Fruit fly (Drosophila melanogaster) whole organism: ENCODE results near the gene CG43897.

Experiments
- CG8478 ChIP-seq: fragments of >200 bp; optimal IDR thresholded peaks from 2 replicates; lab custom pipeline; 2018; ENCODE audit warnings: inconsistent platforms
- Dll ChIP-seq: fragments of >200 bp; optimal IDR thresholded peaks from 2 replicates; lab custom pipeline; 2017
- EcR ChIP-seq, 2 experiments: fragments of >200 bp; optimal IDR thresholded peaks; 2 replicates each; lab custom pipeline; 2017; ENCODE audit warnings: missing biosample characterization in 2 of 2, missing genetic modification characterization in 2 of 2, missing genetic modification reagents in 2 of 2
- pan ChIP-seq: fragments of >200 bp; optimal IDR thresholded peaks from 2 replicates; lab custom pipeline; 2017
- psq ChIP-seq: fragments of >200 bp; optimal IDR thresholded peaks from 2 replicates; lab custom pipeline; 2017
- usp ChIP-seq: fragments of >200 bp; optimal IDR thresholded peaks from 2 replicates; lab custom pipeline; 2017; ENCODE audit warnings: missing biosample characterization, missing genetic modification characterization, mixed read lengths

CG43897 gene

dm6 chr3L:9813345-9813897 is at the start of gene CG43897:
TSS of gene CG43897 (plus strand) at chr3L:9813847.
- no peak for TF ChIP-seq usp (GFP tag; lab: Kevin White, UChicago)
- TF ChIP-seq EcR (GFP tag; optimal IDR thresholded peaks at IDR 0.05; lab: Kevin White, UChicago): no peak
- TF ChIP-seq psq (lab: Kevin White, UChicago): no peak
- no peak for TF ChIP-seq CG8478 (lab: Kevin White, UChicago)
- no peak for TF ChIP-seq pan (lab: Kevin White, UChicago)
- no peak for TF ChIP-seq Dll (lab: Kevin White, UChicago)

DNA sequence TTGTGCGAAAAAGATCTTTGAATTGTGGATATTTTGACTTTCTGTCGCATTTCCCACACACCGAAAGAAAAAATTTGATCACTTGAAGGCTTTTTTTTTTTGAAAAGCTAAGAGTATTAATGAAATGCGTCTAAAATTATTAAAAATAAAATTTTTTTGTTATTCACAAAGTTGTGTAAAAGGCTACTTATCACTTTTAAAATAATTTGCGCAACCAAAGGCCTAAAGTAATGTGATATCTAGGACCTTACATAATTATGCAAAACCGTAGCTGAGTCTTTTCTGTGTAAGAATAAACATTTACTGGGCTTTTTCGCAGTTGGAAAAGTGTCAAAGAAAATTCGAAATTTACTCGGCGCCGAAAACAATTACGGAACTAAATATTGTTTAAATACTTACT is 49.3 kb upstream of the CG43897 start:
- TF ChIP-seq CG8478 (lab: Kevin White, UChicago) (no peak), EcR (GFP tag; optimal IDR thresholded peaks at IDR 0.05; lab: Kevin White, UChicago) (no peak), pan (lab: Kevin White, UChicago) (no peak), Dll (lab: Kevin White, UChicago) (no peak), usp (GFP tag; lab: Kevin White, UChicago) (no peak), psq (lab: Kevin White, UChicago) (no peak)

dm6 chr3L:9764915-9765709 is 48.5 kb upstream of the CG43897 start:
- TF ChIP-seq pan (lab: Kevin White, UChicago): no peak
- no peak for TF ChIP-seq Dll (lab: Kevin White, UChicago)
- no peak for TF ChIP-seq psq (lab: Kevin White, UChicago)
- TF ChIP-seq EcR (GFP tag; optimal IDR thresholded peaks at IDR 0.05; lab: Kevin White, UChicago): no peak
- no peak for TF ChIP-seq CG8478 (lab: Kevin White, UChicago)
- TF ChIP-seq usp (GFP tag; lab: Kevin White, UChicago): no peak

DNA sequence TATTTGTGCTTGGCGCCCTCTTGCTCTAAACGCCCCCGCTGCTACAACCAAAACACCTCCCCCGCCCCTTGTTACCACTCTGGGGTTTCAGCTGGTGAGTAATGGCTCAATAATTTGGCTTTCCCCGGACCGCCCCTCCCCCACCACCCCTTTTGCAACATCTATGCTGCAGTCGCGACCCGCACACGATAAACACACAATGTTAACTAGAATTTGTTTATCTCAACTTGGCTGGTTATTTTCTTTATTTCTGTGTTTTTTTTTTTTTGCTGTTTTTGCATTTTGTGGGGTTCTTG is 48.0 kb upstream of the CG43897 start:
- no peak for TF ChIP-seq usp (GFP tag; lab: Kevin White, UChicago)
- no peak for TF ChIP-seq Dll (lab: Kevin White, UChicago)
- no peak for TF ChIP-seq CG8478 (lab: Kevin White, UChicago)
- no peak for TF ChIP-seq psq (lab: Kevin White, UChicago)
- no peak for TF ChIP-seq pan (lab: Kevin White, UChicago)
- TF ChIP-seq EcR (GFP tag; optimal IDR thresholded peaks at IDR 0.05; lab: Kevin White, UChicago): no peak

DNA sequence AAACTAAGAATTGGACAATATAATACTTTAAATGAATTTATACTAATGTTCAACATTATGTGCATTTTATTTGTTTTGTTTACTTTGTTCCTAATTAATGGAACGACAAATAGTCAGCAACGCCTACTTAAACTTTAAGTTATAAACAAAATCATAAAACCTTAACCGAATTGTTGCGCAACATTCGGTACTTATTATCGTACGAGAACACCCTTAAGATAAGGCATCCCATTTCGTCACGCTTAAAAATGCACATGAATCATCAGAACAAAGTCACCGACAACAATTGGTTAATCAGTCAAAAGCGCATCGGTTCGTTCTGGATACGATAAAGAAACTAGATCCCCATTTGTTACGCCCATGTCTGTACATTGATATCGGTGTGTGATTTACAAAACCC is 47.3 kb upstream of the CG43897 start:
- no peak for TF ChIP-seq usp (GFP tag; lab: Kevin White, UChicago)
- TF ChIP-seq Dll (lab: Kevin White, UChicago): no peak
- TF ChIP-seq pan (lab: Kevin White, UChicago): no peak
- TF ChIP-seq CG8478 (lab: Kevin White, UChicago): no peak
- TF ChIP-seq psq (lab: Kevin White, UChicago): no peak
- TF ChIP-seq EcR (GFP tag; optimal IDR thresholded peaks at IDR 0.05; lab: Kevin White, UChicago): no peak

- TF ChIP-seq Dll (lab: Kevin White, UChicago) (no peak), psq (lab: Kevin White, UChicago) (no peak), CG8478 (lab: Kevin White, UChicago) (no peak), usp (GFP tag; lab: Kevin White, UChicago) (no peak), EcR (GFP tag; optimal IDR thresholded peaks at IDR 0.05; lab: Kevin White, UChicago) (no peak), pan (lab: Kevin White, UChicago) (no peak)
Measured at dm6 chr3L:9767636-9768358, 45.9 kb upstream of the CG43897 start.

DNA sequence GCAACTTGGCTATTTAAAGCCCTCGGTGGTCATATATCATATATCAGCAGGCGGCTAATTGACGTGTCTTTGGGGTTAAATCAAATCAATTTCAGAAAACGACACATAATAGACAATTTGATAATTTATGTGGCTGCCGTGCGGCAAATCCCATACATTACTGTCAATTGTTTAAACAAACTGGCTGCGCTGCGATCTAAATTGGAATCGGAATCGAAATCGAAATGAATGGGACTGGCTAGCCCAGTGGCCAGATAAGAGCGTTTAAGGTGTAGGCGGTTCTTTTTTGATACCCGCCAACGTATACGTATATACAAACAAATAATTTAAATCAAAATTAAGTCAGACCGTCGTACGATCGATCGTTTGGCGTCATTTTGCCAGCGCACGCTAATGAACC is 45.3 kb upstream of the CG43897 start:
- TF ChIP-seq usp (GFP tag; lab: Kevin White, UChicago): no peak
- TF ChIP-seq Dll (lab: Kevin White, UChicago): no peak

dm6 chr3L:9775728-9776127 is 37.9 kb upstream of the CG43897 start:
- TF ChIP-seq CG8478 (lab: Kevin White, UChicago): no peak
- no peak for TF ChIP-seq pan (lab: Kevin White, UChicago)
- no peak for TF ChIP-seq psq (lab: Kevin White, UChicago)
- no peak for TF ChIP-seq Dll (lab: Kevin White, UChicago)
- no peak for TF ChIP-seq usp (GFP tag; lab: Kevin White, UChicago)
- TF ChIP-seq EcR (GFP tag; optimal IDR thresholded peaks at IDR 0.05; lab: Kevin White, UChicago): no peak

DNA sequence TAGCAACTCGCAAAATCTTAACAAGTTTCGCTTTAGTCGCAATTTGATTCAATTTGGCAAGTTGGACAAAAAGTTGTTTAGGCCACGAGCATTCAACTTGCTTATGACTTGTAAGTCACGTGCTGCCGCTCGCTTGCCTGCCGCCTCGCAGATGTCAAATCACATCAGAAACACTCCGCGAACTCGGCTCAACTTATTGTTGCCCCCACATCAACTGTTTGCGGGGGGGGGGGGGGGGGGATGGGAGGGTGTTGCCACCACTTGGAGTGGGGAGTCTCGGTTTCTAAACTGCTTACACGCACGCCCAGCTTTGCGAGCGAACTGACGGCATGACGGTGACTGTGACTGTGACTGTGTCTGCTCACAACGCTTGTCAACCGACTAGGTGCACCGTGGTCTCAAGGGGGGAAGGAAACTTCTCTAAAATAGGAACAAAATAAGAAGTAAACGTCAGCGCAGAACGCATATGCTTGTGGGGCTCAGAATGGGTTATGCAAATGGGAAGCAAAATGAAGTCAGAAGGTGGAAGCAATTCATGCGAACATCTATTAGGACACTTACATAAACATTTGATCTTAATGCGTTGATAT is 36.7 kb upstream of the CG43897 start:
- TF ChIP-seq psq (lab: Kevin White, UChicago): no peak
- TF ChIP-seq usp (GFP tag; lab: Kevin White, UChicago): no peak
- no peak for TF ChIP-seq CG8478 (lab: Kevin White, UChicago)
- TF ChIP-seq EcR (GFP tag; optimal IDR thresholded peaks at IDR 0.05; lab: Kevin White, UChicago): no peak
- TF ChIP-seq Dll (lab: Kevin White, UChicago): no peak
- TF ChIP-seq pan (lab: Kevin White, UChicago): no peak

DNA sequence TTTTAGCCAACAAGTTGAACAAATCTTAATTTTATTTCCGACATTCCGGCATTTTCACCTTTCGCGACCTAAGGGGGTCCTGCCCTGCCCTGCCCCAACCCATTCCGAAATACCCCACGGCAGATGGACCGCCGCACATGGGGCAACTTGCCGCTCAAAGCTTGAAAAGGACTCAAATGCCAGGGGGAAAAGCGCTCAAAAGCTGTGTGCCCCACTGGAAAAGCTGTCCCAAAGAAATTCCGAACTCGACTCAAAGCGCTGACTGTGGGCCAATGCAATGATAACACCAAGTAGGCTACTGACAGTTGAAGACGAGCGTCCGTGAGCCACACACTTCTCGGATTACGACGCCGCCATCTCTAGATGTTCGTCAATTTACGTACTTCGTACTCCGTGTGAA is 26.9 kb upstream of the CG43897 start, which contains the start of gene CG32052:
Gene CG32052 (plus strand): TSS at position 301 of the 400 bp plus-strand sequence.
- TF ChIP-seq Dll (lab: Kevin White, UChicago) (no peak), EcR (GFP tag; optimal IDR thresholded peaks at IDR 0.05; lab: Kevin White, UChicago) (no peak), usp (GFP tag; lab: Kevin White, UChicago) (no peak)

- TF ChIP-seq usp (GFP tag; lab: Kevin White, UChicago): no peak
- TF ChIP-seq EcR (GFP tag; optimal IDR thresholded peaks at IDR 0.05; lab: Kevin White, UChicago): no peak
- TF ChIP-seq psq (lab: Kevin White, UChicago): no peak
- TF ChIP-seq CG8478 (lab: Kevin White, UChicago): no peak
- no peak for TF ChIP-seq Dll (lab: Kevin White, UChicago)
- no peak for TF ChIP-seq pan (lab: Kevin White, UChicago)
Measured at dm6 chr3L:9797587-9797986, 16.1 kb upstream of the CG43897 start, which contains the start of gene Zasp67. TSS of gene Zasp67 (minus strand) at chr3L:9797687.
